Worm (Caenorhabditis elegans): ENCODE data around the gene Y38F2AR.10.

DNA sequence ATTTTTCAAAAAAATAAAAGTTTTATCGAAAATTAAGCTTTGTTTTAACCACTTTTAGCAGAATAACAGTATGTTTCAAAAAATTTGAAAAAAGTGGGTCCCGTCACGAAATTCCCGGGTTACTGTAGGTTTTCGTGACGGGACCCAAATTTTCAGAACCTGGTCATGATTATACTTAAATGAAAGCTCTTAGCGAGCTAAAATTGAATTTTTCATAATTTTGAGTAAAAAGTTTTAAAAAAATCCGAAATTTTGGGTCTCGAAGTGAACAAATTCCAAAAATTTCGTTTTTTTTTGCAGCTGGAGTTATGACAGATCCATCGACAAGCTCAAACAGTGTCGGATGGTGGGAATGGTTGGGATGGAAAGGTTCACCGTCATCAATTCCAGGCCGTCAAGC, 15.6 kb downstream of the Y38F2AR.10 start, which contains the start of gene Y38F2AR.3:
- TF ChIP-seq klf-2 (GFP tag; conservative IDR thresholded peaks at IDR 0.05): no peak
- no peak for TF ChIP-seq ref-1 (GFP tag; conservative IDR thresholded peaks at IDR 0.05)
- no peak for TF ChIP-seq tab-1 (GFP tag; IDR thresholded peaks at IDR 0.05)
- no peak for TF ChIP-seq T22C8.4 (GFP tag; IDR thresholded peaks at IDR 0.05)

Measured in whole organism, midembryonic.